Fruit fly (Drosophila melanogaster) Kc167 (cell line): ENCODE data around the gene CG10063.

Experiments
- Sin3A ChIP-seq: fragments of >200 bp; optimal IDR thresholded peaks from 2 replicates; lab custom pipeline; 2018; ENCODE audit warnings: missing external identifiers
- h ChIP-seq: fragments of >200 bp; optimal IDR thresholded peaks from 3 replicates; lab custom pipeline; 2018; ENCODE audit warnings: missing external identifiers
- insv ChIP-seq: fragments of >200 bp; optimal IDR thresholded peaks from 3 replicates; lab custom pipeline; 2018; ENCODE audit warnings: missing external identifiers
- psq ChIP-seq: fragments of >200 bp; optimal IDR thresholded peaks from 2 replicates; lab custom pipeline; 2017; ENCODE audit warnings: missing external identifiers
- ttk ChIP-seq: sonication (Bioruptor generic); optimal IDR thresholded peaks from 2 replicates; lab custom pipeline; 2017; ENCODE audit warnings: missing external identifiers

DNA sequence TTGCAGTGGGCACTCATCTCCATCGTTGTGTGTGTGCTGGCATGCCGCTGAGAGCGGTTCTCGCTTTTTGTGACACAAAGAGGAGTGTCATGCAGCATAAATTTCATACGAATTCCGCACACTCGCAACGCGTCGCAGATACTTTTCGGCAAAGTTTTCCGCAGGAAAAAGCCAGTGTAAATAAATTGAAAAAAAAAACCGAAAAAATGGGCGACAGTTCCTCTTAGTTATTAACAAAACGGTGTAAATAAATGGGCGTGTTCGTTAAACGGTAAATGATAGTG lies 29.5 kb downstream of the CG10063 start, which contains the start of gene tow:
- TF ChIP-seq psq (lab: Kevin White, UChicago): no peak
- TF ChIP-seq insv (lab: Kevin White, UChicago): no peak
- no peak for TF ChIP-seq ttk (lab: Kevin White, UChicago)
- TF ChIP-seq h (lab: Kevin White, UChicago): no peak
- TF ChIP-seq Sin3A (lab: Kevin White, UChicago): no peak
